Fruit fly (Drosophila melanogaster) whole organism, embryonic: ENCODE data around the gene CG14142.

Experiments
- Ada2b ChIP-seq: fragments of 200-800 bp; sonication (Bioruptor generic); IDR thresholded peaks from 2 replicates; pipeline ENCODE4 v1.3.6; 2022; ENCODE audit warnings: missing biosample characterization, missing genetic modification characterization
- B-H1 ChIP-seq: fragments of 200-800 bp; sonication (Bioruptor generic); IDR thresholded peaks from 3 replicates; pipeline ENCODE4 v1.3.6; 2022; ENCODE audit warnings: missing biosample characterization, missing genetic modification characterization
- Blimp-1 ChIP-seq: fragments of 200-800 bp; sonication (Bioruptor generic); optimal IDR thresholded peaks from 3 replicates; lab custom pipeline; 2018; ENCODE audit warnings: missing biosample characterization, missing genetic modification characterization, mild to moderate bottlenecking, moderate library complexity, missing genetic modification reagents
- CG10267 ChIP-seq: fragments of 200-800 bp; sonication (Bioruptor generic); optimal IDR thresholded peaks from 2 replicates; lab custom pipeline; 2018; ENCODE audit warnings: missing biosample characterization, mild to moderate bottlenecking, missing genetic modification characterization, moderate library complexity
- CG11560 ChIP-seq: fragments of 200-800 bp; sonication (Bioruptor generic); IDR thresholded peaks from 3 replicates; pipeline ENCODE4 v1.3.6; 2022; ENCODE audit warnings: missing biosample characterization, missing genetic modification characterization
- CG12219 ChIP-seq: fragments of 200-800 bp; sonication (Bioruptor generic); optimal IDR thresholded peaks from 3 replicates; lab custom pipeline; 2018; ENCODE audit warnings: missing biosample characterization, mild to moderate bottlenecking, missing genetic modification characterization
- CG13624 ChIP-seq: fragments of 200-800 bp; sonication (Bioruptor generic); optimal IDR thresholded peaks from 2 replicates; lab custom pipeline; 2016; ENCODE audit warnings: missing biosample characterization, missing genetic modification characterization
- CG13775 ChIP-seq: fragments of 200-800 bp; sonication (Bioruptor generic); optimal IDR thresholded peaks from 3 replicates; lab custom pipeline; 2017; ENCODE audit warnings: missing biosample characterization, mild to moderate bottlenecking, missing genetic modification characterization
- CG15269 ChIP-seq: fragments of 200-800 bp; sonication (Bioruptor generic); optimal IDR thresholded peaks from 2 replicates; lab custom pipeline; 2018; ENCODE audit warnings: missing biosample characterization, mild to moderate bottlenecking, missing genetic modification characterization, moderate library complexity
- CG1602 ChIP-seq: fragments of 200-800 bp; sonication (Bioruptor generic); optimal IDR thresholded peaks from 3 replicates; lab custom pipeline; 2016; ENCODE audit warnings: missing biosample characterization, missing genetic modification characterization
- CG1603 ChIP-seq: fragments of 200-800 bp; sonication (Bioruptor generic); optimal IDR thresholded peaks from 2 replicates; lab custom pipeline; 2019; ENCODE audit warnings: missing biosample characterization, mild to moderate bottlenecking, missing genetic modification characterization, moderate library complexity
- CG18619 ChIP-seq: fragments of 200-800 bp; sonication (Bioruptor generic); optimal IDR thresholded peaks from 3 replicates; lab custom pipeline; 2017; ENCODE audit warnings: missing biosample characterization, mild to moderate bottlenecking, missing genetic modification characterization
- CG2875 ChIP-seq: fragments of 200-800 bp; sonication (Bioruptor generic); optimal IDR thresholded peaks from 2 replicates; lab custom pipeline; 2017; ENCODE audit warnings: missing biosample characterization, mild to moderate bottlenecking, missing genetic modification characterization, missing genetic modification reagents
- CG33557 ChIP-seq: fragments of 200-800 bp; sonication (Bioruptor generic); optimal IDR thresholded peaks from 2 replicates; lab custom pipeline; 2019; ENCODE audit warnings: missing biosample characterization, mild to moderate bottlenecking, missing genetic modification characterization, moderate library complexity
- CG4360 ChIP-seq: fragments of 200-800 bp; sonication (Bioruptor generic); IDR thresholded peaks from 2 replicates; pipeline ENCODE4 v1.3.6; 2022; ENCODE audit warnings: missing biosample characterization, missing genetic modification characterization
- CG4707 ChIP-seq: fragments of 200-800 bp; sonication (Bioruptor generic); optimal IDR thresholded peaks from 2 replicates; lab custom pipeline; 2018; ENCODE audit warnings: missing biosample characterization, mild to moderate bottlenecking, missing genetic modification characterization, moderate library complexity
- CG7745 ChIP-seq: fragments of 200-800 bp; sonication (Bioruptor generic); optimal IDR thresholded peaks from 2 replicates; lab custom pipeline; 2018; ENCODE audit warnings: missing biosample characterization, mild to moderate bottlenecking, missing genetic modification characterization, moderate library complexity
- CG8281 ChIP-seq: fragments of 200-800 bp; sonication (Bioruptor generic); optimal IDR thresholded peaks from 2 replicates; lab custom pipeline; 2018; ENCODE audit warnings: missing biosample characterization, mild to moderate bottlenecking, missing genetic modification characterization, moderate library complexity
- CG8290 ChIP-seq, 3 experiments: fragments of 200-800 bp; sonication (Bioruptor generic); optimal IDR thresholded peaks; 2 replicates each; lab custom pipeline; 2016 to 2019; ENCODE audit warnings: missing biosample characterization in 3 of 3, missing genetic modification characterization in 3 of 3, mild to moderate bottlenecking in 2 of 3, moderate library complexity in 1 of 3
- CG9797 ChIP-seq: fragments of 200-800 bp; sonication (Bioruptor generic); optimal IDR thresholded peaks from 3 replicates; lab custom pipeline; 2018; ENCODE audit warnings: missing biosample characterization, mild to moderate bottlenecking, missing genetic modification characterization
- D19A ChIP-seq: fragments of 200-800 bp; optimal IDR thresholded peaks from 3 replicates; lab custom pipeline; 2019; ENCODE audit warnings: missing biosample characterization, mild to moderate bottlenecking, missing genetic modification characterization, moderate library complexity
- Deaf1 ChIP-seq: fragments of 200-800 bp; optimal IDR thresholded peaks from 3 replicates; lab custom pipeline; 2019; ENCODE audit warnings: missing biosample characterization, mild to moderate bottlenecking, missing genetic modification characterization, moderate library complexity
- Ets97D ChIP-seq: fragments of 200-800 bp; sonication (Bioruptor generic); optimal IDR thresholded peaks from 3 replicates; lab custom pipeline; 2016; ENCODE audit warnings: missing biosample characterization, missing genetic modification characterization
- GATAe ChIP-seq: fragments of 200-800 bp; sonication (Bioruptor generic); conservative IDR thresholded peaks from 2 replicates; pipeline ENCODE4 v1.3.6; 2022; ENCODE audit warnings: missing biosample characterization, missing genetic modification characterization
- Hr3 ChIP-seq: fragments of 200-800 bp; sonication (Bioruptor generic); optimal IDR thresholded peaks from 3 replicates; lab custom pipeline; 2016; ENCODE audit warnings: missing biosample characterization, missing genetic modification characterization
- Hr78 ChIP-seq, 2 experiments: fragments of 200-800 bp in 1 of 2; fragments of >200 bp in 1 of 2; sonication (Bioruptor generic) in 1 of 2; optimal IDR thresholded peaks; 2 replicates each; lab custom pipeline; 2017 to 2019; ENCODE audit warnings: missing biosample characterization in 2 of 2, missing genetic modification characterization in 2 of 2, mild to moderate bottlenecking in 1 of 2, moderate library complexity in 1 of 2
- MBD-R2 ChIP-seq: fragments of 200-800 bp; sonication (Bioruptor generic); IDR thresholded peaks from 2 replicates; pipeline ENCODE4 v1.3.6; 2022; ENCODE audit warnings: missing biosample characterization, missing genetic modification characterization
- Med ChIP-seq: fragments of 200-800 bp; sonication (Bioruptor generic); peaks from one replicate; lab custom pipeline; 2016; ENCODE audit warnings: missing biosample characterization, missing genetic modification characterization, mild to moderate bottlenecking, inconsistent platforms, moderate library complexity
- Mrtf ChIP-seq: fragments of 200-800 bp; sonication (Bioruptor generic); IDR thresholded peaks from 3 replicates; pipeline ENCODE4 v1.3.6; 2022; ENCODE audit warnings: missing biosample characterization, missing genetic modification characterization
- NC2α ChIP-seq: fragments of 200-800 bp; sonication (Bioruptor generic); optimal IDR thresholded peaks from 2 replicates; lab custom pipeline; 2016; ENCODE audit warnings: missing biosample characterization, missing genetic modification characterization
- Nf-YB ChIP-seq: fragments of 200-800 bp; sonication (Bioruptor generic); optimal IDR thresholded peaks from 3 replicates; lab custom pipeline; 2019; ENCODE audit warnings: missing biosample characterization, mild to moderate bottlenecking, missing genetic modification characterization, moderate library complexity
- Vsx1 ChIP-seq: fragments of 200-800 bp; sonication (Bioruptor generic); optimal IDR thresholded peaks from 2 replicates; lab custom pipeline; 2017; ENCODE audit warnings: missing biosample characterization, mild to moderate bottlenecking, missing genetic modification characterization, missing genetic modification reagents
- Xrp1 ChIP-seq: fragments of 200-800 bp; sonication (Bioruptor generic); IDR thresholded peaks from 2 replicates; pipeline ENCODE4 v1.3.6; 2022; ENCODE audit warnings: missing biosample characterization, missing genetic modification characterization
- cato ChIP-seq: fragments of 200-800 bp; sonication (Bioruptor generic); optimal IDR thresholded peaks from 2 replicates; lab custom pipeline; 2016; ENCODE audit warnings: missing biosample characterization, missing genetic modification characterization, borderline replicate concordance
- cg ChIP-seq: fragments of 200-800 bp; sonication (Bioruptor generic); optimal IDR thresholded peaks from 3 replicates; lab custom pipeline; 2019; ENCODE audit warnings: missing biosample characterization, mild to moderate bottlenecking, missing genetic modification characterization, moderate library complexity
- crp ChIP-seq, 2 experiments: fragments of 200-800 bp; sonication (Bioruptor generic); optimal IDR thresholded peaks; 2 replicates in 1 of 2; 3 replicates in 1 of 2; lab custom pipeline; 2017; ENCODE audit warnings: missing biosample characterization in 2 of 2, missing genetic modification characterization in 2 of 2, mild to moderate bottlenecking in 1 of 2, moderate library complexity in 1 of 2
- cwo ChIP-seq: fragments of 200-800 bp; sonication (Bioruptor generic); optimal IDR thresholded peaks from 3 replicates; lab custom pipeline; 2017; ENCODE audit warnings: missing biosample characterization, missing genetic modification characterization, mild to moderate bottlenecking, moderate library complexity, missing genetic modification reagents
- gsb ChIP-seq: fragments of 200-800 bp; sonication (Bioruptor generic); IDR thresholded peaks from 2 replicates; pipeline ENCODE4 v1.3.6; 2022; ENCODE audit warnings: missing biosample characterization, missing genetic modification characterization
- hb ChIP-seq: fragments of 200-800 bp; sonication (Bioruptor generic); IDR thresholded peaks from 3 replicates; pipeline ENCODE4 v1.3.6; 2022; ENCODE audit warnings: missing biosample characterization, missing genetic modification characterization; ENCODE audit not compliant: partially characterized antibody
- jumu ChIP-seq: fragments of 200-800 bp; sonication (Bioruptor generic); optimal IDR thresholded peaks from 3 replicates; lab custom pipeline; 2016; ENCODE audit warnings: missing biosample characterization, missing genetic modification characterization
- ken ChIP-seq: fragments of 200-800 bp; sonication (Bioruptor generic); IDR thresholded peaks from 3 replicates; pipeline ENCODE4 v1.3.6; 2022; ENCODE audit warnings: missing biosample characterization, missing genetic modification characterization
- lmd ChIP-seq: fragments of 200-800 bp; sonication (Bioruptor generic); IDR thresholded peaks from 2 replicates; pipeline ENCODE4 v1.3.6; 2022; ENCODE audit warnings: missing biosample characterization, missing genetic modification characterization
- lola ChIP-seq, 3 experiments: fragments of >200 bp in 2 of 3; fragments of 200-800 bp in 1 of 3; sonication (Bioruptor generic) in 1 of 3; optimal IDR thresholded peaks; 2 replicates each; lab custom pipeline; 2017 to 2019; ENCODE audit warnings: missing biosample characterization in 3 of 3, missing genetic modification characterization in 3 of 3, mild to moderate bottlenecking in 1 of 3, moderate library complexity in 1 of 3
- nom ChIP-seq: fragments of 200-800 bp; sonication (Bioruptor generic); optimal IDR thresholded peaks from 2 replicates; lab custom pipeline; 2017; ENCODE audit warnings: missing biosample characterization, missing genetic modification characterization, mild to moderate bottlenecking, moderate library complexity, missing genetic modification reagents
- pita ChIP-seq: fragments of 200-800 bp; sonication (Bioruptor generic); optimal IDR thresholded peaks from 2 replicates; lab custom pipeline; 2017; ENCODE audit warnings: missing biosample characterization, mild to moderate bottlenecking, missing genetic modification characterization
- ranshi ChIP-seq: fragments of 200-800 bp; sonication (Bioruptor generic); IDR thresholded peaks from 2 replicates; pipeline ENCODE4 v1.3.6; 2022; ENCODE audit warnings: missing biosample characterization, missing genetic modification characterization
- repo ChIP-seq: fragments of 200-800 bp; sonication (Bioruptor generic); optimal IDR thresholded peaks from 2 replicates; lab custom pipeline; 2016; ENCODE audit warnings: missing biosample characterization, missing genetic modification characterization
- salm ChIP-seq: fragments of 200-800 bp; sonication (Bioruptor generic); optimal IDR thresholded peaks from 2 replicates; lab custom pipeline; 2018; ENCODE audit warnings: missing biosample characterization, mild to moderate bottlenecking, missing genetic modification characterization
- sqz ChIP-seq: fragments of 200-800 bp; sonication (Bioruptor generic); optimal IDR thresholded peaks from 3 replicates; lab custom pipeline; 2018; ENCODE audit warnings: missing biosample characterization, mild to moderate bottlenecking, missing genetic modification characterization

The CG14142 gene

dm6 chr3L:11150735-11151287, 22.5 kb upstream of the CG14142 start, which contains the start of gene CG6216 (continued):
- peak; percentile 7 for TF ChIP-seq cwo (GFP tag; lab: Kevin White, UChicago)
- no peak for TF ChIP-seq Mrtf
- peak; percentile 45 for TF ChIP-seq Med (GFP tag; lab: Kevin White, UChicago)
- no peak for TF ChIP-seq CG1603
- no peak for TF ChIP-seq Hr3 (GFP tag; lab: Kevin White, UChicago)
- TF ChIP-seq CG8290 (GFP tag; optimal IDR thresholded peaks at IDR 0.05; lab: Kevin White, UChicago): no peak
- TF ChIP-seq CG8290 (tag; optimal IDR thresholded peaks at IDR 0.05; lab: Kevin White, UChicago): no peak
- TF ChIP-seq CG33557 (GFP tag; lab: Kevin White, UChicago): peak; percentile 26
- TF ChIP-seq CG13775 (GFP tag; lab: Kevin White, UChicago): no peak
- TF ChIP-seq Hr78 (GFP tag; optimal IDR thresholded peaks at IDR 0.05; lab: Kevin White, UChicago): peak in 1 of 2 experiments; percentile 38
- 0 out of 2 replicates have a peak, but pooled peaks have one; percentile 15 for TF ChIP-seq Xrp1 (GFP tag; lab: Robert Waterston, UW)
- no peak for TF ChIP-seq jumu (GFP tag; lab: Kevin White, UChicago)
- TF ChIP-seq CG1602 (GFP tag; lab: Kevin White, UChicago): no peak
- peak; percentile 78 for TF ChIP-seq Deaf1
- no peak for TF ChIP-seq CG13624
- peak; percentile 12 for TF ChIP-seq CG4707 (GFP tag; lab: Kevin White, UChicago)
- TF ChIP-seq CG8281: no peak
- TF ChIP-seq Blimp-1: peak; percentile 99
- TF ChIP-seq Nf-YB (GFP tag; lab: Kevin White, UChicago): no peak
- no peak for TF ChIP-seq crp (GFP tag; optimal IDR thresholded peaks at IDR 0.05; lab: Kevin White, UChicago)
- TF ChIP-seq cg: peak; percentile 1
- TF ChIP-seq CG2875: peak; percentile 38
- no peak for TF ChIP-seq cato
- no peak for TF ChIP-seq CG18619
- TF ChIP-seq, all 482 proteins: peak for 17

dm6 chr3L:11155380-11155779, 17.9 kb upstream of the CG14142 start:
- peak; percentile 5 for TF ChIP-seq lmd (GFP tag; lab: Robert Waterston, UW)
- no peak for TF ChIP-seq CG4360 (GFP tag; lab: Robert Waterston, UW)
- TF ChIP-seq Vsx1 (GFP tag; lab: Kevin White, UChicago): no peak
- TF ChIP-seq GATAe (GFP tag; lab: Robert Waterston, UW): no peak
- TF ChIP-seq Ets97D: no peak
- no peak for TF ChIP-seq MBD-R2 (GFP tag; lab: Robert Waterston, UW)
- TF ChIP-seq salm: no peak
- TF ChIP-seq NC2α: no peak
- TF ChIP-seq B-H1 (GFP tag; lab: Robert Waterston, UW): no peak
- TF ChIP-seq CG15269 (tag; lab: Kevin White, UChicago): peak; percentile 18
- TF ChIP-seq hb (GFP tag; lab: Robert Waterston, UW): no peak
- no peak for TF ChIP-seq sqz
- no peak for TF ChIP-seq repo (GFP tag; lab: Kevin White, UChicago)
- TF ChIP-seq Ada2b (GFP tag; lab: Robert Waterston, UW): no peak
- no peak for TF ChIP-seq pita (GFP tag; lab: Kevin White, UChicago)
- no peak for TF ChIP-seq gsb (GFP tag; lab: Robert Waterston, UW)
- no peak for TF ChIP-seq CG7745 (tag; lab: Kevin White, UChicago)
- no peak; the same call in 2 of the 3 replicates for TF ChIP-seq CG11560 (tag; lab: Robert Waterston, UW)
- no peak for TF ChIP-seq Hr78 (GFP tag; optimal IDR thresholded peaks at IDR 0.05; lab: Kevin White, UChicago)
- no peak for TF ChIP-seq ranshi (GFP tag; lab: Robert Waterston, UW)
- no peak for TF ChIP-seq CG9797 (GFP tag; lab: Kevin White, UChicago)
- no peak for TF ChIP-seq CG12219 (GFP tag; lab: Kevin White, UChicago)
- no peak for TF ChIP-seq CG10267
- TF ChIP-seq ken (GFP tag; lab: Robert Waterston, UW): no peak
- no peak for TF ChIP-seq D19A (tag; lab: Kevin White, UChicago)
- TF ChIP-seq nom (GFP tag; lab: Kevin White, UChicago): no peak
- no peak for TF ChIP-seq lola (GFP tag; optimal IDR thresholded peaks at IDR 0.05; lab: Kevin White, UChicago)
